Worm (Caenorhabditis elegans) whole organism, L4 larva: ENCODE results near the gene dnpp-1.

Experiments
- D1046.2 ChIP-seq: fragments of 200-800 bp; sonication (Bioruptor generic); IDR thresholded peaks from 2 replicates; pipeline ENCODE4 v1.3.6; 2022; ENCODE audit warnings: missing genetic modification characterization, missing compliant biosample characterization
- F26F4.8 ChIP-seq: fragments of 200-800 bp; sonication (Bioruptor generic); conservative IDR thresholded peaks from 2 replicates; pipeline ENCODE4 v1.3.6; 2022; ENCODE audit warnings: missing genetic modification characterization, missing compliant biosample characterization
- F44E2.7 ChIP-seq: fragments of 200-800 bp; sonication (Bioruptor generic); IDR thresholded peaks from 2 replicates; pipeline ENCODE4 v2.1.2; 2022; ENCODE audit warnings: missing genetic modification characterization, missing compliant biosample characterization
- F49E8.2 ChIP-seq: sonication (generic microtip); optimal IDR thresholded peaks from 2 replicates; lab custom pipeline; 2016; ENCODE audit warnings: missing compliant biosample characterization, mild to moderate bottlenecking, missing genetic modification characterization, borderline replicate concordance
- T26A8.4 ChIP-seq: fragments of 200-800 bp; sonication (Bioruptor generic); IDR thresholded peaks from 2 replicates; pipeline ENCODE4 v1.3.6; 2022; ENCODE audit warnings: missing genetic modification characterization, missing compliant biosample characterization
- Y105C5A.15 ChIP-seq: fragments of 200-800 bp; sonication (Bioruptor generic); IDR thresholded peaks from 2 replicates; pipeline ENCODE4 v1.3.6; 2022; ENCODE audit warnings: missing genetic modification characterization, missing compliant biosample characterization
- aha-1 ChIP-seq: fragments of 150-350 bp; peaks from one replicate; lab custom pipeline; 2014; ENCODE audit warnings: missing biosample characterization, missing genetic modification characterization
- aly-2 ChIP-seq: sonication (generic microtip); optimal IDR thresholded peaks from 2 replicates; lab custom pipeline; 2018; ENCODE audit warnings: missing biosample characterization, missing genetic modification characterization
- attf-4 ChIP-seq: sonication (generic microtip); optimal IDR thresholded peaks from 3 replicates; lab custom pipeline; 2017; ENCODE audit warnings: missing biosample characterization, missing genetic modification characterization
- ceh-20 ChIP-seq: fragments of 200-800 bp; sonication (Bioruptor generic); IDR thresholded peaks from 2 replicates; pipeline ENCODE4 v1.3.6; 2022; ENCODE audit warnings: missing genetic modification reagents, missing genetic modification characterization, missing compliant biosample characterization
- ceh-44 ChIP-seq: fragments of 200-800 bp; sonication (Bioruptor generic); IDR thresholded peaks from 2 replicates; pipeline ENCODE4 v1.3.6; 2022; ENCODE audit warnings: missing genetic modification reagents, missing genetic modification characterization, missing compliant biosample characterization
- ceh-82 ChIP-seq: sonication (generic microtip); optimal IDR thresholded peaks from 2 replicates; lab custom pipeline; 2017; ENCODE audit warnings: missing biosample characterization, missing genetic modification characterization
- ctbp-1 ChIP-seq: fragments of 200-800 bp; sonication (Bioruptor generic); IDR thresholded peaks from 2 replicates; pipeline ENCODE4 v1.3.6; 2022; ENCODE audit warnings: missing genetic modification reagents, missing genetic modification characterization, missing compliant biosample characterization
- daf-16 ChIP-seq, 3 experiments: sonication (generic microtip); optimal IDR thresholded peaks; 2 replicates each; lab custom pipeline; 2016 to 2017; ENCODE audit warnings: missing genetic modification characterization in 3 of 3, missing genetic modification reagents in 3 of 3, mild to moderate bottlenecking in 2 of 3, missing compliant biosample characterization in 2 of 3, missing biosample characterization in 1 of 3, moderate library complexity in 1 of 3
- daf-19 ChIP-seq: fragments of 200-800 bp; sonication (Bioruptor generic); conservative IDR thresholded peaks from 2 replicates; pipeline ENCODE4 v1.3.6; 2022; ENCODE audit warnings: missing genetic modification characterization, missing compliant biosample characterization
- dmd-8 ChIP-seq: fragments of 200-800 bp; sonication (Bioruptor generic); IDR thresholded peaks from 2 replicates; pipeline ENCODE4 v1.3.6; 2022; ENCODE audit warnings: missing genetic modification characterization, missing compliant biosample characterization
- dmd-9 ChIP-seq: fragments of 200-800 bp; sonication (Bioruptor generic); IDR thresholded peaks from 2 replicates; pipeline ENCODE4 v1.3.6; 2022; ENCODE audit warnings: missing genetic modification reagents, missing genetic modification characterization, missing compliant biosample characterization
- egl-27 ChIP-seq: sonication (generic microtip); optimal IDR thresholded peaks from 3 replicates; lab custom pipeline; 2017; ENCODE audit warnings: missing biosample characterization, missing genetic modification reagents, missing genetic modification characterization
- egl-43 ChIP-seq: fragments of 200-800 bp; sonication (Bioruptor generic); IDR thresholded peaks from 2 replicates; pipeline ENCODE4 v1.3.6; 2022; ENCODE audit warnings: missing genetic modification reagents, missing genetic modification characterization, missing compliant biosample characterization
- gei-8 ChIP-seq: fragments of 200-800 bp; sonication (Bioruptor generic); optimal IDR thresholded peaks from 2 replicates; lab custom pipeline; 2018; ENCODE audit warnings: mild to moderate bottlenecking, missing genetic modification characterization, missing compliant biosample characterization
- hif-1 ChIP-seq, 2 experiments: sonication (generic microtip); optimal IDR thresholded peaks; 2 replicates each; lab custom pipeline; 2016 to 2017; ENCODE audit warnings: missing compliant biosample characterization in 2 of 2, missing genetic modification characterization in 2 of 2, missing genetic modification reagents in 2 of 2, missing genotype in 2 of 2, mild to moderate bottlenecking in 1 of 2
- hmg-1.1 ChIP-seq: fragments of 200-800 bp; sonication (Bioruptor generic); IDR thresholded peaks from 2 replicates; pipeline ENCODE4 v1.3.6; 2022; ENCODE audit warnings: missing genetic modification reagents, missing genetic modification characterization, missing compliant biosample characterization
- jun-1 ChIP-seq: fragments of 150-350 bp; optimal IDR thresholded peaks from 2 replicates; lab custom pipeline; 2014; ENCODE audit warnings: missing biosample characterization, missing genetic modification reagents, missing genetic modification characterization
- lin-1 ChIP-seq: fragments of 200-800 bp; sonication (Bioruptor generic); IDR thresholded peaks from 2 replicates; pipeline ENCODE4 v1.3.6; 2022; ENCODE audit warnings: missing genetic modification reagents, missing genetic modification characterization, missing compliant biosample characterization
- lir-3 ChIP-seq: sonication (generic microtip); optimal IDR thresholded peaks from 2 replicates; lab custom pipeline; 2016; ENCODE audit warnings: mild to moderate bottlenecking, missing genetic modification characterization, missing compliant biosample characterization
- madf-5 ChIP-seq, 2 experiments: fragments of 200-800 bp; sonication (Bioruptor generic); IDR thresholded peaks; 2 replicates each; pipeline ENCODE4 v1.3.6; 2022; ENCODE audit warnings: missing compliant biosample characterization in 2 of 2, missing genetic modification characterization in 2 of 2
- madf-9 ChIP-seq: fragments of 200-800 bp; sonication (Bioruptor generic); conservative IDR thresholded peaks from 2 replicates; pipeline ENCODE4 v1.3.6; 2022; ENCODE audit warnings: missing genetic modification reagents, missing genetic modification characterization, missing compliant biosample characterization
- mdl-1 ChIP-seq, 2 experiments: fragments of 150-350 bp in 1 of 2; sonication (generic microtip) in 1 of 2; optimal IDR thresholded peaks; 2 replicates each; lab custom pipeline; 2014 to 2017; ENCODE audit warnings: missing biosample characterization in 2 of 2, missing genetic modification characterization in 2 of 2
- mep-1 ChIP-seq: fragments of 150-350 bp; sonication (generic microtip); optimal IDR thresholded peaks from 3 replicates; lab custom pipeline; 2014; ENCODE audit warnings: missing biosample characterization, missing genetic modification characterization
- mxl-3 ChIP-seq: fragments of 200-800 bp; sonication (Bioruptor generic); optimal IDR thresholded peaks from 2 replicates; lab custom pipeline; 2018; ENCODE audit warnings: mild to moderate bottlenecking, missing genetic modification characterization, missing compliant biosample characterization
- nhr-11 ChIP-seq: fragments of 150-350 bp; optimal IDR thresholded peaks from 2 replicates; lab custom pipeline; 2014; ENCODE audit warnings: missing biosample characterization, missing genetic modification characterization
- nhr-237 ChIP-seq: sonication (generic microtip); optimal IDR thresholded peaks from 2 replicates; lab custom pipeline; 2017; ENCODE audit warnings: missing biosample characterization, missing genetic modification characterization
- nhr-28 ChIP-seq: fragments of 150-350 bp; optimal IDR thresholded peaks from 2 replicates; lab custom pipeline; 2014; ENCODE audit warnings: missing biosample characterization, missing genetic modification characterization
- saeg-2 ChIP-seq: fragments of 200-800 bp; sonication (Bioruptor generic); IDR thresholded peaks from 2 replicates; pipeline ENCODE4 v1.3.6; 2022; ENCODE audit warnings: missing genetic modification reagents, missing genetic modification characterization, missing compliant biosample characterization
- set-16 ChIP-seq: fragments of 200-800 bp; sonication (Bioruptor generic); IDR thresholded peaks from 2 replicates; pipeline ENCODE4 v1.3.6; 2022; ENCODE audit warnings: missing genetic modification reagents, missing genetic modification characterization, missing compliant biosample characterization
- skn-1 ChIP-seq: fragments of 150-350 bp; optimal IDR thresholded peaks from 2 replicates; lab custom pipeline; 2014; ENCODE audit warnings: missing biosample characterization, missing genetic modification characterization
- snpc-1.2 ChIP-seq: fragments of 200-800 bp; sonication (Bioruptor generic); IDR thresholded peaks from 2 replicates; pipeline ENCODE4 v1.3.6; 2022; ENCODE audit warnings: missing genetic modification reagents, missing genetic modification characterization, missing compliant biosample characterization
- tag-97 ChIP-seq: fragments of 200-800 bp; sonication (Bioruptor generic); IDR thresholded peaks from 2 replicates; pipeline ENCODE4 v1.3.6; 2022; ENCODE audit warnings: missing genetic modification characterization, missing compliant biosample characterization
- unc-62 ChIP-seq, 3 experiments: fragments of 150-350 bp in 1 of 3; sonication (generic microtip); optimal IDR thresholded peaks in 2 of 3; peaks in 1 of 3; 1 replicate in 1 of 3; 2 replicates in 2 of 3; lab custom pipeline; 2014 to 2017; ENCODE audit warnings: missing biosample characterization in 3 of 3, missing genetic modification characterization in 3 of 3, missing genetic modification reagents in 3 of 3, missing genotype in 1 of 3
- zfp-2 ChIP-seq: sonication (generic microtip); optimal IDR thresholded peaks from 2 replicates; lab custom pipeline; 2016; ENCODE audit warnings: mild to moderate bottlenecking, missing genetic modification characterization, missing compliant biosample characterization
- zip-2 ChIP-seq: fragments of 150-350 bp; optimal IDR thresholded peaks from 2 replicates; lab custom pipeline; 2014; ENCODE audit warnings: missing biosample characterization, missing genetic modification characterization

The dnpp-1 gene

ce11 chrIII:5892909-5893308 lies 29.3 kb upstream of the dnpp-1 start (continued):
- TF ChIP-seq T26A8.4 (GFP tag; lab: Robert Waterston, UW) = no peak
- TF ChIP-seq dmd-8 (GFP tag; lab: Robert Waterston, UW) = no peak
- TF ChIP-seq ceh-20 (GFP tag; lab: Robert Waterston, UW) = no peak

ce11 chrIII:5888675-5889074 lies 25.1 kb upstream of the dnpp-1 start, which contains the start of gene C28H8.8:
Gene C28H8.8 (minus strand): TSS chrIII:5888775.
- TF ChIP-seq mxl-3 (GFP tag; lab: Kevin White, UChicago) (no peak), mdl-1 (tag; optimal IDR thresholded peaks at IDR 0.05; lab: Kevin White, UChicago) (no peak), daf-19 (GFP tag; lab: Robert Waterston, UW) (no peak), hmg-1.1 (no peak), tag-97 (GFP tag; lab: Robert Waterston, UW) (no peak), snpc-1.2 (GFP tag; lab: Robert Waterston, UW) (no peak), madf-9 (GFP tag; lab: Robert Waterston, UW) (no peak)

ce11 chrIII:5886893-5887292 lies 23.3 kb upstream of the dnpp-1 start, which contains the start of gene C28H8.7:
Gene C28H8.7 (minus strand): TSS chrIII:5886993.
- TF ChIP-seq aly-2 (tag; lab: Kevin White, UChicago) = no peak

- TF ChIP-seq lir-3 (tag; lab: Kevin White, UChicago) (no peak), mep-1 (tag; lab: Kevin White, UChicago) (no peak), F26F4.8 (GFP tag; lab: Robert Waterston, UW) (no peak), unc-62 (GFP tag; optimal IDR thresholded peaks at IDR 0.05 in 1 of 2; lab: Kevin White, UChicago) (peak in 1 of 2 experiments; percentile 95), unc-62 (tag; optimal IDR thresholded peaks at IDR 0.05; lab: Kevin White, UChicago) (no peak), aha-1 (peak; percentile 44)
Observed at ce11 chrIII:5884459-5884858, 20.9 kb upstream of the dnpp-1 start.

ce11 chrIII:5884007-5884406 lies 20.4 kb upstream of the dnpp-1 start, which contains the start of gene C28H8.5:
Gene C28H8.5 (plus strand): TSS chrIII:5884307.
- TF ChIP-seq madf-5 (GFP tag; IDR thresholded peaks at IDR 0.05; lab: Robert Waterston, UW) (no peak), dmd-8 (GFP tag; lab: Robert Waterston, UW) (no peak), nhr-11 (tag; lab: Kevin White, UChicago) (no peak), jun-1 (tag; lab: Kevin White, UChicago) (no peak), D1046.2 (no peak), ceh-20 (GFP tag; lab: Robert Waterston, UW) (no peak), F49E8.2 (no peak), daf-16 (GFP tag; optimal IDR thresholded peaks at IDR 0.05; lab: Kevin White, UChicago) (no peak), daf-16 (tag; optimal IDR thresholded peaks at IDR 0.05; lab: Kevin White, UChicago) (no peak), egl-27 (tag; lab: Kevin White, UChicago) (no peak), F44E2.7 (GFP tag; lab: Robert Waterston, UW) (no peak), skn-1 (no peak), ctbp-1 (GFP tag; lab: Robert Waterston, UW) (no peak), Y105C5A.15 (no peak), egl-43 (GFP tag; lab: Robert Waterston, UW) (no peak), set-16 (no peak), madf-9 (GFP tag; lab: Robert Waterston, UW) (no peak), nhr-28 (tag; lab: Kevin White, UChicago) (no peak)

- TF ChIP-seq Y105C5A.15 (no peak), ceh-44 (GFP tag; lab: Robert Waterston, UW) (no peak), nhr-237 (tag; lab: Kevin White, UChicago) (no peak), mdl-1 (tag; optimal IDR thresholded peaks at IDR 0.05; lab: Kevin White, UChicago) (no peak), ceh-82 (tag; lab: Kevin White, UChicago) (no peak), T26A8.4 (GFP tag; lab: Robert Waterston, UW) (no peak), lin-1 (GFP tag; lab: Robert Waterston, UW) (no peak), hif-1 (tag; optimal IDR thresholded peaks at IDR 0.05; lab: Kevin White, UChicago) (no peak), saeg-2 (GFP tag; lab: Robert Waterston, UW) (no peak), gei-8 (GFP tag; lab: Kevin White, UChicago) (no peak), zfp-2 (tag; lab: Kevin White, UChicago) (no peak), attf-4 (tag; lab: Kevin White, UChicago) (no peak), dmd-9 (GFP tag; lab: Robert Waterston, UW) (no peak), unc-62 (GFP tag; optimal IDR thresholded peaks at IDR 0.05 in 1 of 2; lab: Kevin White, UChicago) (no peak), unc-62 (tag; optimal IDR thresholded peaks at IDR 0.05; lab: Kevin White, UChicago) (no peak), zip-2 (no peak)
Observed at ce11 chrIII:5883517-5883916, 19.9 kb upstream of the dnpp-1 start.
